Fruit fly (Drosophila melanogaster): ENCODE measurements around the gene Cht7.
A peak's percentile ranks its signal among the peaks of the same experiment; 100 is the strongest.

Cht7 gene

dm6 chr3L:3148125-3149059 is 41.6 kb upstream of the Cht7 start, which contains the start of the genes Usp5 and BtbVII (continued):
- TF ChIP-seq gem (tag; optimal IDR thresholded peaks at IDR 0.05) (peak; percentile 65), Asciz (GFP tag; optimal IDR thresholded peaks at IDR 0.05) (no peak), CG1603 (tag; optimal IDR thresholded peaks at IDR 0.05) (peak; percentile 83), CG3407 (GFP tag; optimal IDR thresholded peaks at IDR 0.05) (no peak), salm (tag; optimal IDR thresholded peaks at IDR 0.05) (no peak), CG14050 (GFP tag; IDR thresholded peaks at IDR 0.05) (no peak), Dll (GFP tag; IDR thresholded peaks at IDR 0.05; ENCODE audit: partially characterized antibody) (peak; percentile 100), Tbp (GFP tag; optimal IDR thresholded peaks at IDR 0.05) (no peak), CG11247 (GFP tag; IDR thresholded peaks at IDR 0.05) (peak; percentile 48; the same call in 1 of the 2 replicates), eve (GFP tag; optimal IDR thresholded peaks at IDR 0.05) (no peak), fd3F (GFP tag; optimal IDR thresholded peaks at IDR 0.05) (peak; percentile 36), vnd (GFP tag; IDR thresholded peaks at IDR 0.05; ENCODE audit: partially characterized antibody) (peak; percentile 96), Hey (tag; optimal IDR thresholded peaks at IDR 0.05) (no peak), CG1832 (GFP tag; optimal IDR thresholded peaks at IDR 0.05) (no peak), Antp (GFP tag; optimal IDR thresholded peaks at IDR 0.05) (peak; percentile 81), HLHmδ (GFP tag; optimal IDR thresholded peaks at IDR 0.05) (no peak), H15 (GFP tag; IDR thresholded peaks at IDR 0.05) (0 out of 3 replicates have a peak, but pooled peaks have one; percentile 13), Ets97D (GFP tag; optimal IDR thresholded peaks at IDR 0.05) (peak; percentile 78), danr (GFP tag; IDR thresholded peaks at IDR 0.05) (no peak), E2f1 (GFP tag; IDR thresholded peaks at IDR 0.05) (peak; percentile 49; the same call in 1 of the 2 replicates), CG10321 (GFP tag; IDR thresholded peaks at IDR 0.05) (no peak), CG10431 (GFP tag; optimal IDR thresholded peaks at IDR 0.05) (no peak), wor (GFP tag; IDR thresholded peaks at IDR 0.05) (no peak), amos (GFP tag; IDR thresholded peaks at IDR 0.05; ENCODE audit: partially characterized antibody) (peak; percentile 90), hb (GFP tag; IDR thresholded peaks at IDR 0.05; ENCODE audit: partially characterized antibody) (peak; percentile 91), tna (GFP tag; IDR thresholded peaks at IDR 0.05; ENCODE audit: partially characterized antibody) (peak; percentile 86), Ptx1 (GFP tag; IDR thresholded peaks at IDR 0.05) (peak; percentile 58), cas (GFP tag; IDR thresholded peaks at IDR 0.05) (no peak), GATAe (GFP tag; conservative IDR thresholded peaks at IDR 0.05) (no peak), so (GFP tag; IDR thresholded peaks at IDR 0.05) (0 out of 3 replicates have a peak, but pooled peaks have one; percentile 7), CG8765 (GFP tag; IDR thresholded peaks at IDR 0.05) (0 out of 2 replicates have a peak, but pooled peaks have one; percentile 54), sqz (GFP tag; optimal IDR thresholded peaks at IDR 0.05) (peak; percentile 53), zf30C (GFP tag; optimal IDR thresholded peaks at IDR 0.05) (no peak), CG1792 (GFP tag; optimal IDR thresholded peaks at IDR 0.05) (peak; percentile 33), CG4730 (GFP tag; IDR thresholded peaks at IDR 0.05) (no peak), lilli (GFP tag; optimal IDR thresholded peaks at IDR 0.05) (peak; percentile 84), CG15479 (GFP tag; optimal IDR thresholded peaks at IDR 0.05) (no peak), sens (GFP tag) (peak; percentile 96), ci (GFP tag; IDR thresholded peaks at IDR 0.05) (peak; percentile 40; the same call in 1 of the 3 replicates), abd-A (tag; optimal IDR thresholded peaks at IDR 0.05) (no peak), Dfd (GFP tag; optimal IDR thresholded peaks at IDR 0.05) (no peak), run (tag; optimal IDR thresholded peaks at IDR 0.05) (no peak), repo (GFP tag; optimal IDR thresholded peaks at IDR 0.05) (no peak), sr (GFP tag; IDR thresholded peaks at IDR 0.05) (no peak), Optix (GFP tag; IDR thresholded peaks at IDR 0.05) (peak; percentile 33; the same call in 1 of the 3 replicates), lmd (GFP tag; IDR thresholded peaks at IDR 0.05) (peak; percentile 45; the same call in 1 of the 2 replicates), pho (GFP tag; optimal IDR thresholded peaks at IDR 0.05) (peak; percentile 57), Hsf (GFP tag; optimal IDR thresholded peaks at IDR 0.05) (peak; percentile 76), pum (GFP tag; optimal IDR thresholded peaks at IDR 0.05) (peak; percentile 50)

Measured in whole organism, embryonic.